Worm (Caenorhabditis elegans): ENCODE data around the gene col-174.

col-174 gene

DNA sequence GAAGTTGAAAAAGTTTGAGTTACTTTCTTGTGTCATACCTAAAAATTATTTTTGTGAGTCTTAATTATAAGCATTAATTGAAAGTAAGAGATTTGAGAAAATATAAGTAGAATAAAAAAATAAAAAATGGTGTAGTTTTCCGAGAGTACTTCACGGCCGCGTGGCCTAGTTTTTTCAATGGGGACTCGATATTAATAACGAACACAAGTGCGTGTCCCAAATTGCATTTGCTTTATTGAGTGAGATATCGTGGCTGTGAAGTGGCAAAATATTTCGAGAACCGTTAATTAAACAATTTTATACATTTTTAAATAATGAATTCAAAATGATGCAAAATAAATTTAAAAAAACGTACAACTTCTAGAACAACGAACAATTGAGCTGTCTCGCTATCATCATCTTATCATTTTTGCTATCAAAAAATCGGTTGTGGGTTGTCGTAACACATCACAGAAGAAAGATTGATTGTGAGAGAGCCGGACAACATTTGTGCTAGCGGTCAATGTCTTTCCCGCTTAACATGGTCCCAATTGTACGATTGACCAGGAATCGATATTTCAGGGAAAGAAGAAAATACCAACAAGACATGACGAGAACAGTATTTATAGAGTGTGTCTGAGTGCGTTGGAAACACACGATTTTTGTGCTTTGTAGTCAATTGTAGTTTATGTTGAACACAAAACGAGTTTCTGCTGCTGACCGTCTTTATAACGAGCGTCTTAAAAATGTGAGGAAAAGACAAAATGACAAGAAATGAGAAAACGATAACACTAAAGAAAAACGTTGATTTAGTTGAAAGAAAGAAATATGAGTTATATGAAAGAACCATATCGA, 23.3 kb downstream of the col-174 start, which contains the start of gene apy-1:
Gene apy-1 (minus strand): TSS at position 38 of the 834 bp plus-strand sequence.
- no peak for TF ChIP-seq rnt-1 (tag; optimal IDR thresholded peaks at IDR 0.05)
- TF ChIP-seq unc-42 (tag; optimal IDR thresholded peaks at IDR 0.05) = peak; percentile 76
- TF ChIP-seq ceh-24 (tag; optimal IDR thresholded peaks at IDR 0.05) = no peak
- no peak for TF ChIP-seq ceh-19 (GFP tag; optimal IDR thresholded peaks at IDR 0.05)
- TF ChIP-seq Y22D7AL.16 (tag; optimal IDR thresholded peaks at IDR 0.05) = no peak
- TF ChIP-seq tbx-2 (tag; optimal IDR thresholded peaks at IDR 0.05) = peak; percentile 54
- TF ChIP-seq F13H6.1 (tag; optimal IDR thresholded peaks at IDR 0.05) = no peak
- peak; percentile 5 for TF ChIP-seq ceh-34 (tag; optimal IDR thresholded peaks at IDR 0.05)
- TF ChIP-seq pag-3 (tag; optimal IDR thresholded peaks at IDR 0.05; ENCODE audit: borderline replicate concordance) = no peak
- TF ChIP-seq mec-3 (tag; optimal IDR thresholded peaks at IDR 0.05; ENCODE audit: borderline replicate concordance) = no peak
- no peak for TF ChIP-seq sox-4 (tag; optimal IDR thresholded peaks at IDR 0.05)
- no peak for TF ChIP-seq ceh-45 (GFP tag; IDR thresholded peaks at IDR 0.05)
- TF ChIP-seq ceh-22 (tag; optimal IDR thresholded peaks at IDR 0.05) = no peak
- TF ChIP-seq fax-1 (tag; optimal IDR thresholded peaks at IDR 0.05) = peak; percentile 28
- no peak for TF ChIP-seq nhr-11 (tag; optimal IDR thresholded peaks at IDR 0.05)
- no peak for TF ChIP-seq nhr-232 (tag; optimal IDR thresholded peaks at IDR 0.05)
- no peak for TF ChIP-seq ztf-16 (tag; optimal IDR thresholded peaks at IDR 0.05)
- peak; percentile 31 for TF ChIP-seq C08G9.2 (tag; optimal IDR thresholded peaks at IDR 0.05)
- no peak for TF ChIP-seq ceh-9 (tag; optimal IDR thresholded peaks at IDR 0.05)
- peak; percentile 41 for TF ChIP-seq ets-4 (tag; optimal IDR thresholded peaks at IDR 0.05)
- no peak for TF ChIP-seq pat-9 (tag; optimal IDR thresholded peaks at IDR 0.05)
- TF ChIP-seq zip-5 (tag; optimal IDR thresholded peaks at IDR 0.05) = peak; percentile 58
- TF ChIP-seq syd-9 (tag; optimal IDR thresholded peaks at IDR 0.05) = no peak
- TF ChIP-seq ref-2 (tag; optimal IDR thresholded peaks at IDR 0.05) = peak; percentile 34
- no peak for TF ChIP-seq ahr-1 (tag; optimal IDR thresholded peaks at IDR 0.05)
- TF ChIP-seq ceh-30 (tag; optimal IDR thresholded peaks at IDR 0.05) = no peak
- TF ChIP-seq npax-4 (tag; optimal IDR thresholded peaks at IDR 0.05) = no peak
- TF ChIP-seq fkh-6 (tag; optimal IDR thresholded peaks at IDR 0.05) = peak; percentile 23
- TF ChIP-seq madf-2 (tag; optimal IDR thresholded peaks at IDR 0.05) = no peak
- TF ChIP-seq che-1 (tag; optimal IDR thresholded peaks at IDR 0.05) = no peak
- no peak for TF ChIP-seq ttx-3 (tag; optimal IDR thresholded peaks at IDR 0.05)
- peak; percentile 73 for TF ChIP-seq ceh-2 (tag; optimal IDR thresholded peaks at IDR 0.05)
- TF ChIP-seq gmeb-2 (tag; optimal IDR thresholded peaks at IDR 0.05) = no peak
- TF ChIP-seq unc-55 (GFP tag; optimal IDR thresholded peaks at IDR 0.05) = no peak
- no peak for TF ChIP-seq sdc-2 (tag; optimal IDR thresholded peaks at IDR 0.05)
- TF ChIP-seq ceh-31 (tag; optimal IDR thresholded peaks at IDR 0.05) = peak; percentile 75
- TF ChIP-seq T23F11.4 (GFP tag; optimal IDR thresholded peaks at IDR 0.05) = no peak
- no peak for TF ChIP-seq dmd-4 (tag; optimal IDR thresholded peaks at IDR 0.05; ENCODE audit: borderline replicate concordance)
- no peak for TF ChIP-seq lin-11 (tag; optimal IDR thresholded peaks at IDR 0.05)
- no peak for TF ChIP-seq lim-6 (tag; optimal IDR thresholded peaks at IDR 0.05)
- TF ChIP-seq pros-1 (tag; optimal IDR thresholded peaks at IDR 0.05) = no peak
- TF ChIP-seq ceh-6 (GFP tag; optimal IDR thresholded peaks at IDR 0.05) = no peak
- no peak for TF ChIP-seq unc-3 (GFP tag; conservative IDR thresholded peaks at IDR 0.05)
- no peak for TF ChIP-seq unc-3 (tag; optimal IDR thresholded peaks at IDR 0.05)
- TF ChIP-seq K02D7.2 (tag; optimal IDR thresholded peaks at IDR 0.05) = no peak
- peak; percentile 79 for TF ChIP-seq elt-2 (tag; optimal IDR thresholded peaks at IDR 0.05)
- peak; percentile 15 for TF ChIP-seq hlh-8 (tag; optimal IDR thresholded peaks at IDR 0.05)
- no peak for TF ChIP-seq pax-1 (tag; optimal IDR thresholded peaks at IDR 0.05)
